Worm (Caenorhabditis elegans) whole organism, L3 larva: Measurements from ENCODE around the gene faah-5.

Source experiments
- ceh-82 ChIP-seq: fragments of 150-350 bp; optimal IDR thresholded peaks from 2 replicates; lab custom pipeline; 2014; ENCODE audit warnings: missing biosample characterization, missing genetic modification characterization
- elt-3 ChIP-seq, 3 experiments: fragments of 150-350 bp in 1 of 3; sonication (generic microtip) in 2 of 3; optimal IDR thresholded peaks; 2 replicates in 2 of 3; 4 replicates in 1 of 3; lab custom pipeline; 2014 to 2017; ENCODE audit warnings: missing biosample characterization in 3 of 3, missing genetic modification characterization in 3 of 3
- lin-39 ChIP-seq: fragments of 150-350 bp; optimal IDR thresholded peaks from 2 replicates; lab custom pipeline; 2018; ENCODE audit warnings: missing biosample characterization, missing genetic modification reagents, missing genetic modification characterization
- nhr-11 ChIP-seq: fragments of 150-350 bp; optimal IDR thresholded peaks from 2 replicates; lab custom pipeline; 2014; ENCODE audit warnings: missing biosample characterization, missing genetic modification characterization
- nhr-12 ChIP-seq: fragments of 150-350 bp; optimal IDR thresholded peaks from 2 replicates; lab custom pipeline; 2014; ENCODE audit warnings: missing biosample characterization, missing genetic modification characterization
- nhr-237 ChIP-seq: fragments of 150-350 bp; optimal IDR thresholded peaks from 2 replicates; lab custom pipeline; 2014; ENCODE audit warnings: missing biosample characterization, missing genetic modification characterization
- nhr-77 ChIP-seq: fragments of 150-350 bp; optimal IDR thresholded peaks from 2 replicates; lab custom pipeline; 2014; ENCODE audit warnings: missing biosample characterization, missing genetic modification characterization
- snpc-4 ChIP-seq: fragments of 150-350 bp; optimal IDR thresholded peaks from 2 replicates; lab custom pipeline; 2014; ENCODE audit warnings: missing biosample characterization, missing genetic modification characterization
- zag-1 ChIP-seq: fragments of 150-350 bp; optimal IDR thresholded peaks from 2 replicates; lab custom pipeline; 2014; ENCODE audit warnings: missing biosample characterization, missing genetic modification characterization

DNA sequence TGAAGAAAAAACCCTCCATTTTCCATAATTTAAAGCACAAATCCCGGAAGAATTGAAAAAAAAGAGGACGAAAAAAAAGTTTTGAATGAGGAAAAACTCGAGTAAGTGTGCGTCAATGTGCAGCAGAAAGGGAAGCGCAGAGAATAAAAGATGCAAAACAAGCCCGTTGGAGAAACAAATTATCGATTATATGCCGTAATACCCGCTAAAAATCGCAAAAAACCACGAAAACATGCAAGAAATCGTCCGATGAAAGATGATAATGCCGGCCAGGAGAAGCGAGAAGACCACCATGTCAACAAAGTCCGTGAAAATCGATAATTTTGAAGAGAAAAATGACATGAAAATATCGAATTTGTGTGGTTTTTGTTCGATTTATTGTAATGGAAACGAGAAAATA is 44.2 kb downstream of the faah-5 start:
- TF ChIP-seq snpc-4 (no peak), zag-1 (tag; lab: Kevin White, UChicago) (no peak), elt-3 (tag; optimal IDR thresholded peaks at IDR 0.05; lab: Kevin White, UChicago) (no peak), nhr-12 (tag; lab: Kevin White, UChicago) (no peak), nhr-77 (tag; lab: Kevin White, UChicago) (no peak), ceh-82 (no peak), nhr-11 (tag; lab: Kevin White, UChicago) (no peak), nhr-237 (no peak), lin-39 (no peak)
